Fruit fly (Drosophila melanogaster) S2 (cell line): ENCODE data around the gene RIOK1.

ENCODE experiments used
- CG8478 ChIP-seq: fragments of >200 bp; optimal IDR thresholded peaks from 2 replicates; lab custom pipeline; 2018
- CTCF ChIP-seq, 2 experiments: fragments of >200 bp; optimal IDR thresholded peaks; 2 replicates each; lab custom pipeline; 2018

DNA sequence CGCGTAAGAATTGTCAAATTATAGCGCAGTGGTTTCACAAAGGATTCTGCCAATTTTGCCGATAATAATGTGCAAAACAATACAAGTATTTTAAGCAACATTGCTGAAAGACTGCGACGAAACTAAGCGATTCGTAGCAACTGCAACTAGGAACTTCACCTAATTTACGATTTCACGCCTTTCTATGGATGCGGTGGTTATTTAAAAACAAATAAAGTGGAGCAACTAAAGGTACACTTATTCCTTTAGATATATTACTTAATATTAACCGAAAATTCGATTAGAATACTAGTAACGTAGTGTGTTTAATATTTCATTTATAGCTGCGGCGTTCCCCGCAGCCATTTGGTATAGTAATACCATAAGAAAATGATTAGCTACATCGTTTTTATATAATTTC, 2.3 kb downstream of the RIOK1 start, which contains the start of gene CG6071:
- TF ChIP-seq CTCF (optimal IDR thresholded peaks at IDR 0.05; lab: Kevin White, UChicago) (no peak), CG8478 (no peak)
